Worm (Caenorhabditis elegans) whole organism, L4 larva: Measurements from ENCODE around the gene T01H3.2.
A peak's percentile ranks its signal among the peaks of the same experiment; 100 is the strongest.

Experiments
- F26F4.8 ChIP-seq: fragments of 200-800 bp; sonication (Bioruptor generic); conservative IDR thresholded peaks from 2 replicates; pipeline ENCODE4 v1.3.6; 2022; ENCODE audit warnings: missing genetic modification characterization, missing compliant biosample characterization
- ZK546.5 ChIP-seq, 2 experiments: sonication (generic microtip); optimal IDR thresholded peaks; 2 replicates each; lab custom pipeline; 2017; ENCODE audit warnings: missing biosample characterization in 2 of 2, missing genetic modification characterization in 2 of 2
- ctbp-1 ChIP-seq: fragments of 200-800 bp; sonication (Bioruptor generic); IDR thresholded peaks from 2 replicates; pipeline ENCODE4 v1.3.6; 2022; ENCODE audit warnings: missing genetic modification reagents, missing genetic modification characterization, missing compliant biosample characterization
- dmd-6 ChIP-seq: fragments of 200-800 bp; sonication (Bioruptor generic); IDR thresholded peaks from 2 replicates; pipeline ENCODE4 v1.3.6; 2022; ENCODE audit warnings: missing genetic modification reagents, missing genetic modification characterization, missing compliant biosample characterization
- fos-1 ChIP-seq: fragments of 150-350 bp; optimal IDR thresholded peaks from 2 replicates; lab custom pipeline; 2014; ENCODE audit warnings: missing biosample characterization, missing genetic modification characterization
- lin-13 ChIP-seq: fragments of 150-350 bp; optimal IDR thresholded peaks from 2 replicates; lab custom pipeline; 2014; ENCODE audit warnings: missing biosample characterization, missing genetic modification reagents, missing genetic modification characterization
- lsy-2 ChIP-seq, 2 experiments: fragments of 150-350 bp in 1 of 2; sonication (generic microtip) in 1 of 2; optimal IDR thresholded peaks; 2 replicates each; lab custom pipeline; 2014 to 2017; ENCODE audit warnings: missing biosample characterization in 2 of 2, missing genetic modification characterization in 2 of 2
- nhr-10 ChIP-seq: fragments of 150-350 bp; optimal IDR thresholded peaks from 2 replicates; lab custom pipeline; 2014; ENCODE audit warnings: missing biosample characterization, missing genetic modification characterization
- nhr-237 ChIP-seq: sonication (generic microtip); optimal IDR thresholded peaks from 2 replicates; lab custom pipeline; 2017; ENCODE audit warnings: missing biosample characterization, missing genetic modification characterization
- php-3 ChIP-seq: fragments of 200-800 bp; sonication (Bioruptor generic); IDR thresholded peaks from 2 replicates; pipeline ENCODE4 v1.3.6; 2022; ENCODE audit warnings: missing genetic modification reagents, missing genetic modification characterization, missing compliant biosample characterization
- skn-1 ChIP-seq: fragments of 150-350 bp; optimal IDR thresholded peaks from 2 replicates; lab custom pipeline; 2014; ENCODE audit warnings: missing biosample characterization, missing genetic modification characterization
- tra-1 ChIP-seq: fragments of 200-800 bp; sonication (Bioruptor generic); IDR thresholded peaks from 2 replicates; pipeline ENCODE4 v1.3.6; 2022; ENCODE audit warnings: missing genetic modification reagents, missing genetic modification characterization, missing compliant biosample characterization
- unc-39 ChIP-seq: sonication (generic microtip); optimal IDR thresholded peaks from 2 replicates; lab custom pipeline; 2017; ENCODE audit warnings: missing biosample characterization, missing genetic modification characterization
- ztf-11 ChIP-seq: fragments of 150-350 bp; optimal IDR thresholded peaks from 2 replicates; lab custom pipeline; 2014; ENCODE audit warnings: missing biosample characterization, missing genetic modification characterization

DNA sequence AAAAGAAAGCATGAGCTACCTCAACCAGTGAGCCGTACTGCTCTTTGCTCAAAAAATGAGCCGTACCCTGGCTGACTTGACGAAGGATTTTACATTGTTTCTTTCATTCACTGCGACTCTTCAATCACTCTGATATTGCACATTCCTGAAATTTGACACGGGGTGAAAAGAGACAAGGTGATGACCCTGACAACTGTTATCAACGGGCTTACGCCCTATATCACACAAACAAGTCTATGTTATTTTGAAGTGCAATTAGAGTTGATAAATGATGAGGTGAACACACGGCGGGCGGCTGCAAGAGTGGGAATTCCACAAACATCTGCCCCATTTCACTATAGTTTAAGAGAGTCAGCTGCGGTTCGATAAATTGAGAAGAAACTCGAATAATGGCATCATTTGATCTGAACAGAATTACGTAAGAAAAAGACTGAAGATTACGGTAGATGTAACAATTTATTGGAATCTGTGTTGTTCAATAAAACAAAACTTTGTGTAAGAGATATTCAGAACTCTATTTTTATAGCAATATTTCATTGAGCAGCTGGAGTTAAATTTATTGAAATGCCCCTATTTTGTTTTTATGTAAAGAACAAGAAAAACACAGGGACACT lies 41.1 kb downstream of the T01H3.2 start:
- TF ChIP-seq ZK546.5 (tag; optimal IDR thresholded peaks at IDR 0.05; lab: Kevin White, UChicago) (no peak), tra-1 (GFP tag; lab: Robert Waterston, UW) (no peak), nhr-237 (tag; lab: Kevin White, UChicago) (no peak), lsy-2 (tag; optimal IDR thresholded peaks at IDR 0.05; lab: Kevin White, UChicago) (peak in 1 of 2 experiments; percentile 44), dmd-6 (GFP tag; lab: Robert Waterston, UW) (no peak), unc-39 (tag; lab: Kevin White, UChicago) (no peak), ztf-11 (tag; lab: Kevin White, UChicago) (no peak), nhr-10 (tag; lab: Kevin White, UChicago) (no peak), fos-1 (no peak), ctbp-1 (GFP tag; lab: Robert Waterston, UW) (no peak), lin-13 (GFP tag; lab: Kevin White, UChicago) (no peak), skn-1 (tag; lab: Kevin White, UChicago) (no peak), php-3 (no peak), F26F4.8 (GFP tag; lab: Robert Waterston, UW) (no peak)
